Fruit fly (Drosophila melanogaster) whole organism, embryonic: Measurements from ENCODE around the gene TfIIA-S.
A peak's percentile ranks its signal among the peaks of the same experiment; 100 is the strongest.

Experiments
- Ada2b ChIP-seq: fragments of 200-800 bp; sonication (Bioruptor generic); IDR thresholded peaks from 2 replicates; pipeline ENCODE4 v1.3.6; 2022; ENCODE audit warnings: missing biosample characterization, missing genetic modification characterization
- Asciz ChIP-seq: fragments of 200-800 bp; sonication (Bioruptor generic); optimal IDR thresholded peaks from 2 replicates; lab custom pipeline; 2017; ENCODE audit warnings: missing biosample characterization, mild to moderate bottlenecking, missing genetic modification characterization, missing genetic modification reagents
- CG10147 ChIP-seq: fragments of 200-800 bp; sonication (Bioruptor generic); optimal IDR thresholded peaks from 2 replicates; lab custom pipeline; 2019; ENCODE audit warnings: missing biosample characterization, mild to moderate bottlenecking, missing genetic modification characterization, moderate library complexity
- CG10565 ChIP-seq: fragments of 200-800 bp; sonication (Bioruptor generic); optimal IDR thresholded peaks from 3 replicates; lab custom pipeline; 2016; ENCODE audit warnings: missing biosample characterization, mild to moderate bottlenecking, missing genetic modification characterization
- CG10979 ChIP-seq: fragments of 200-800 bp; sonication (Bioruptor generic); optimal IDR thresholded peaks from 2 replicates; lab custom pipeline; 2018; ENCODE audit warnings: missing biosample characterization, mild to moderate bottlenecking, missing genetic modification characterization, moderate library complexity
- CG11398 ChIP-seq: fragments of 200-800 bp; sonication (Bioruptor generic); optimal IDR thresholded peaks from 2 replicates; lab custom pipeline; 2016; ENCODE audit warnings: missing biosample characterization, missing genetic modification characterization
- CG11504 ChIP-seq: fragments of 200-800 bp; sonication (Bioruptor generic); optimal IDR thresholded peaks from 3 replicates; lab custom pipeline; 2019; ENCODE audit warnings: missing biosample characterization, mild to moderate bottlenecking, missing genetic modification characterization, moderate library complexity
- CG12155 ChIP-seq: fragments of 200-800 bp; sonication (Bioruptor generic); optimal IDR thresholded peaks from 3 replicates; lab custom pipeline; 2016; ENCODE audit warnings: missing biosample characterization, missing genetic modification characterization
- CG12236 ChIP-seq: fragments of 200-800 bp; sonication (Bioruptor generic); optimal IDR thresholded peaks from 2 replicates; lab custom pipeline; 2016; ENCODE audit warnings: missing biosample characterization, missing genetic modification characterization
- CG14965 ChIP-seq: fragments of 200-800 bp; sonication (Bioruptor generic); optimal IDR thresholded peaks from 2 replicates; lab custom pipeline; 2016; ENCODE audit warnings: missing biosample characterization, missing genetic modification characterization, borderline replicate concordance
- CG15269 ChIP-seq: fragments of 200-800 bp; sonication (Bioruptor generic); optimal IDR thresholded peaks from 2 replicates; lab custom pipeline; 2018; ENCODE audit warnings: missing biosample characterization, mild to moderate bottlenecking, missing genetic modification characterization, moderate library complexity
- CG1603 ChIP-seq: fragments of 200-800 bp; sonication (Bioruptor generic); optimal IDR thresholded peaks from 2 replicates; lab custom pipeline; 2019; ENCODE audit warnings: missing biosample characterization, mild to moderate bottlenecking, missing genetic modification characterization, moderate library complexity
- CG17186 ChIP-seq: fragments of 200-800 bp; sonication (Bioruptor generic); optimal IDR thresholded peaks from 3 replicates; lab custom pipeline; 2017; ENCODE audit warnings: missing biosample characterization, missing genetic modification reagents, missing genetic modification characterization
- CG18262 ChIP-seq: fragments of 200-800 bp; optimal IDR thresholded peaks from 3 replicates; lab custom pipeline; 2019; ENCODE audit warnings: missing biosample characterization, mild to moderate bottlenecking, missing genetic modification characterization, moderate library complexity
- CG2129 ChIP-seq: fragments of 200-800 bp; sonication (Bioruptor generic); IDR thresholded peaks from 2 replicates; pipeline ENCODE4 v1.3.6; 2022; ENCODE audit warnings: missing biosample characterization, missing genetic modification characterization; ENCODE audit not compliant: partially characterized antibody
- CG2202 ChIP-seq: fragments of 200-800 bp; sonication (Bioruptor generic); optimal IDR thresholded peaks from 2 replicates; lab custom pipeline; 2018; ENCODE audit warnings: missing biosample characterization, mild to moderate bottlenecking, missing genetic modification characterization
- CG2712 ChIP-seq: fragments of 200-800 bp; optimal IDR thresholded peaks from 3 replicates; lab custom pipeline; 2019; ENCODE audit warnings: missing biosample characterization, mild to moderate bottlenecking, missing genetic modification characterization, moderate library complexity
- CG3065 ChIP-seq: fragments of 200-800 bp; sonication (Bioruptor generic); optimal IDR thresholded peaks from 2 replicates; lab custom pipeline; 2016; ENCODE audit warnings: missing biosample characterization, missing genetic modification characterization
- CG31224 ChIP-seq: fragments of 200-800 bp; sonication (Bioruptor generic); IDR thresholded peaks from 2 replicates; pipeline ENCODE4 v1.3.6; 2022; ENCODE audit warnings: missing biosample characterization, missing genetic modification characterization
- CG33213 ChIP-seq: fragments of 200-800 bp; sonication (Bioruptor generic); optimal IDR thresholded peaks from 3 replicates; lab custom pipeline; 2016; ENCODE audit warnings: missing biosample characterization, missing genetic modification characterization
- CG3847 ChIP-seq: fragments of 200-800 bp; sonication (Bioruptor generic); IDR thresholded peaks from 2 replicates; pipeline ENCODE4 v1.3.6; 2022; ENCODE audit warnings: missing biosample characterization, missing genetic modification characterization
- CG6254 ChIP-seq: fragments of 200-800 bp; sonication (Bioruptor generic); optimal IDR thresholded peaks from 3 replicates; lab custom pipeline; 2017; ENCODE audit warnings: mild to moderate bottlenecking, missing biosample characterization, missing genetic modification reagents, missing genetic modification characterization
- CG7928 ChIP-seq: fragments of 200-800 bp; sonication (Bioruptor generic); optimal IDR thresholded peaks from 2 replicates; lab custom pipeline; 2017; ENCODE audit warnings: missing biosample characterization, mild to moderate bottlenecking, missing genetic modification characterization
- CG8089 ChIP-seq: fragments of 200-800 bp; sonication (Bioruptor generic); optimal IDR thresholded peaks from 3 replicates; lab custom pipeline; 2016; ENCODE audit warnings: missing biosample characterization, missing genetic modification characterization
- Dad ChIP-seq: fragments of 200-800 bp; sonication (Bioruptor generic); optimal IDR thresholded peaks from 3 replicates; lab custom pipeline; 2016; ENCODE audit warnings: missing biosample characterization, missing genetic modification characterization
- Dp ChIP-seq: fragments of 200-800 bp; sonication (Bioruptor generic); optimal IDR thresholded peaks from 2 replicates; lab custom pipeline; 2018; ENCODE audit warnings: missing biosample characterization, mild to moderate bottlenecking, missing genetic modification characterization, moderate library complexity
- ERR ChIP-seq: fragments of 200-800 bp; sonication (Bioruptor generic); optimal IDR thresholded peaks from 2 replicates; lab custom pipeline; 2016; ENCODE audit warnings: missing biosample characterization, missing genetic modification characterization
- Fer1 ChIP-seq: fragments of 200-800 bp; sonication (Bioruptor generic); optimal IDR thresholded peaks from 2 replicates; lab custom pipeline; 2017; ENCODE audit warnings: missing biosample characterization, mild to moderate bottlenecking, missing genetic modification characterization
- H2.0 ChIP-seq: fragments of 200-800 bp; sonication (Bioruptor generic); IDR thresholded peaks from 2 replicates; pipeline ENCODE4 v1.3.6; 2022; ENCODE audit warnings: missing biosample characterization, missing genetic modification characterization
- HLH3B ChIP-seq: fragments of 200-800 bp; sonication (Bioruptor generic); IDR thresholded peaks from 2 replicates; pipeline ENCODE4 v1.3.6; 2022; ENCODE audit warnings: missing biosample characterization, missing genetic modification characterization
- Opbp ChIP-seq: fragments of 200-800 bp; sonication (Bioruptor generic); IDR thresholded peaks from 3 replicates; pipeline ENCODE4 v1.3.6; 2022; ENCODE audit warnings: missing biosample characterization, missing genetic modification characterization; ENCODE audit not compliant: partially characterized antibody
- Xbp1 ChIP-seq: fragments of 200-800 bp; sonication (Bioruptor generic); optimal IDR thresholded peaks from 3 replicates; lab custom pipeline; 2016; ENCODE audit warnings: missing biosample characterization, mild to moderate bottlenecking, missing genetic modification characterization
- ase ChIP-seq: fragments of 200-800 bp; sonication (Bioruptor generic); IDR thresholded peaks from 3 replicates; pipeline ENCODE4 v1.3.6; 2022; ENCODE audit warnings: missing biosample characterization, missing genetic modification characterization
- az2 ChIP-seq: fragments of 200-800 bp; sonication (Bioruptor generic); optimal IDR thresholded peaks from 3 replicates; lab custom pipeline; 2016; ENCODE audit warnings: missing biosample characterization, missing genetic modification characterization
- corto ChIP-seq: fragments of 200-800 bp; sonication (Bioruptor generic); optimal IDR thresholded peaks from 2 replicates; lab custom pipeline; 2016; ENCODE audit warnings: missing biosample characterization, mild to moderate bottlenecking, missing genetic modification characterization, moderate library complexity
- crol ChIP-seq: fragments of 200-800 bp; sonication (Bioruptor generic); IDR thresholded peaks from 2 replicates; pipeline ENCODE4 v1.3.6; 2022; ENCODE audit warnings: missing biosample characterization, missing genetic modification characterization
- gfzf ChIP-seq: fragments of 200-800 bp; sonication (Bioruptor generic); optimal IDR thresholded peaks from 2 replicates; lab custom pipeline; 2016; ENCODE audit warnings: missing biosample characterization, mild to moderate bottlenecking, missing genetic modification characterization, moderate library complexity
- ind ChIP-seq: fragments of 200-800 bp; sonication (Bioruptor generic); optimal IDR thresholded peaks from 3 replicates; lab custom pipeline; 2016; ENCODE audit warnings: missing biosample characterization, missing genetic modification characterization
- jing ChIP-seq: fragments of 200-800 bp; sonication (Bioruptor generic); optimal IDR thresholded peaks from 2 replicates; lab custom pipeline; 2018; ENCODE audit warnings: missing biosample characterization, mild to moderate bottlenecking, missing genetic modification characterization
- lmd ChIP-seq: fragments of 200-800 bp; sonication (Bioruptor generic); IDR thresholded peaks from 2 replicates; pipeline ENCODE4 v1.3.6; 2022; ENCODE audit warnings: missing biosample characterization, missing genetic modification characterization
- lov ChIP-seq, 2 experiments: fragments of 200-800 bp in 1 of 2; fragments of >200 bp in 1 of 2; sonication (Bioruptor generic) in 1 of 2; IDR thresholded peaks in 1 of 2; optimal IDR thresholded peaks in 1 of 2; 2 replicates in 1 of 2; 3 replicates in 1 of 2; pipeline versions ENCODE4 v1.3.6 to Lab custom; 2017 to 2022; ENCODE audit warnings: missing biosample characterization in 1 of 2, missing genetic modification characterization in 1 of 2
- nmo ChIP-seq: fragments of 200-800 bp; sonication (Bioruptor generic); optimal IDR thresholded peaks from 2 replicates; lab custom pipeline; 2018; ENCODE audit warnings: missing biosample characterization, mild to moderate bottlenecking, missing genetic modification characterization, moderate library complexity
- nom ChIP-seq: fragments of 200-800 bp; sonication (Bioruptor generic); optimal IDR thresholded peaks from 2 replicates; lab custom pipeline; 2017; ENCODE audit warnings: missing biosample characterization, missing genetic modification characterization, mild to moderate bottlenecking, moderate library complexity, missing genetic modification reagents
- pan ChIP-seq, 4 experiments: fragments of >200 bp in 3 of 4; fragments of 200-800 bp in 1 of 4; sonication (Bioruptor generic) in 1 of 4; optimal IDR thresholded peaks in 3 of 4; IDR thresholded peaks in 1 of 4; 2 replicates each; pipeline versions ENCODE4 v1.3.6 to Lab custom; 2017 to 2022; ENCODE audit warnings: missing biosample characterization in 2 of 4, missing genetic modification characterization in 2 of 4, mixed read lengths in 1 of 4
- prd ChIP-seq, 3 experiments: fragments of >200 bp in 2 of 3; fragments of 200-800 bp in 1 of 3; sonication (Bioruptor generic) in 1 of 3; optimal IDR thresholded peaks in 2 of 3; IDR thresholded peaks in 1 of 3; 2 replicates in 2 of 3; 3 replicates in 1 of 3; pipeline versions ENCODE4 v1.3.6 to Lab custom; 2017 to 2022; ENCODE audit warnings: missing biosample characterization in 1 of 3, missing genetic modification characterization in 1 of 3
- sisA ChIP-seq: fragments of 200-800 bp; sonication (Bioruptor generic); IDR thresholded peaks from 2 replicates; pipeline ENCODE4 v1.3.6; 2022; ENCODE audit warnings: missing biosample characterization, missing genetic modification characterization
- trem ChIP-seq: fragments of 200-800 bp; optimal IDR thresholded peaks from 3 replicates; lab custom pipeline; 2019; ENCODE audit warnings: missing biosample characterization, mild to moderate bottlenecking, missing genetic modification characterization, moderate library complexity
- unc-4 ChIP-seq: fragments of 200-800 bp; sonication (Bioruptor generic); IDR thresholded peaks from 2 replicates; pipeline ENCODE4 v1.3.6; 2022; ENCODE audit warnings: missing biosample characterization, missing genetic modification characterization; ENCODE audit not compliant: partially characterized antibody

TfIIA-S gene

dm6 chr3R:23915967-23916366 lies 25.1 kb upstream of the TfIIA-S start (continued):
- TF ChIP-seq nom (GFP tag; lab: Kevin White, UChicago) (peak; percentile 62), CG3847 (no peak), prd (optimal IDR thresholded peaks at IDR 0.05; lab: Kevin White, UChicago) (no peak), prd (GFP tag; IDR thresholded peaks at IDR 0.05; lab: Robert Waterston, UW) (0 out of 3 replicates have a peak, but pooled peaks have one; percentile 37), CG2712 (tag; lab: Kevin White, UChicago) (peak; percentile 7), CG11504 (tag; lab: Kevin White, UChicago) (peak; percentile 23), CG8089 (no peak), ind (GFP tag; lab: Kevin White, UChicago) (peak; percentile 1), pan (optimal IDR thresholded peaks at IDR 0.05; lab: Kevin White, UChicago) (no peak), pan (GFP tag; optimal IDR thresholded peaks at IDR 0.05 in 1 of 2, IDR thresholded peaks at IDR 0.05 in 1 of 2) (no peak), HLH3B (GFP tag; lab: Robert Waterston, UW) (0 out of 2 replicates have a peak, but pooled peaks have one; percentile 5), az2 (peak; percentile 1), CG18262 (tag; lab: Kevin White, UChicago) (peak; percentile 5), CG17186 (no peak), CG10979 (tag; lab: Kevin White, UChicago) (peak; percentile 21), corto (GFP tag; lab: Kevin White, UChicago) (no peak), sisA (GFP tag; lab: Robert Waterston, UW) (0 out of 2 replicates have a peak, but pooled peaks have one; percentile 23), CG6254 (peak; percentile 2), CG10147 (GFP tag; lab: Kevin White, UChicago) (no peak), CG3065 (GFP tag; lab: Kevin White, UChicago) (no peak), CG1603 (tag; lab: Kevin White, UChicago) (peak; percentile 1), jing (no peak)

DNA sequence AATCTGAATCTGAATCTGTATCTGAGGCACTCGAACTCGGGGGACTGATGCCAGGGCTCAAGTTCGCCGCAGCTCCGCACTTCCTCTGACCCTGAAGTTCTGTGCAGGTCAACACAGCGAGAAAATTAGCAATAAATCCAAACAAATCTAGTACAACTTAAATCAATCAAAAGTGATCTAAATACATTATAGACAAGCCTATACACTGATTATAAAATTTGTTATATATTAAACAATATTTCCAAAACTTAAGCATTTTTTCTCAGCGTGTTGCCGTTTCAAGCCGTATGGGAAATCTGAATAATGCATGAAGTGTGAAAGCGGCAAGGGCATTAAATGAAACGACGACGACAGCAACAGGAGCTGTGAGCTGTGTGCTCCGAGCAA lies 24.2 kb upstream of the TfIIA-S start:
- TF ChIP-seq ERR (GFP tag; lab: Kevin White, UChicago), result no peak
- TF ChIP-seq gfzf (GFP tag; lab: Kevin White, UChicago), result no peak
- TF ChIP-seq Xbp1 (GFP tag; lab: Kevin White, UChicago), result peak; percentile 26
- no peak for TF ChIP-seq CG10565 (GFP tag; lab: Kevin White, UChicago)
- TF ChIP-seq nmo (GFP tag; lab: Kevin White, UChicago), result peak; percentile 11
- TF ChIP-seq CG12236 (GFP tag; lab: Kevin White, UChicago), result no peak
- no peak for TF ChIP-seq Dp (GFP tag; lab: Kevin White, UChicago)
- TF ChIP-seq Fer1, result peak; percentile 57
- TF ChIP-seq Asciz (GFP tag; lab: Kevin White, UChicago), result peak; percentile 21
- TF ChIP-seq CG10147 (GFP tag; lab: Kevin White, UChicago), result no peak
- TF ChIP-seq CG2129 (GFP tag; lab: Robert Waterston, UW), result no peak
- no peak for TF ChIP-seq Dad
- no peak for TF ChIP-seq CG11398
- TF ChIP-seq crol (GFP tag; lab: Robert Waterston, UW), result peak; percentile 34; the same call in 1 of the 2 replicates
- no peak for TF ChIP-seq CG7928 (GFP tag; lab: Kevin White, UChicago)
- TF ChIP-seq CG2202 (tag; lab: Kevin White, UChicago), result no peak
- TF ChIP-seq ase (GFP tag; lab: Robert Waterston, UW), result no peak
- TF ChIP-seq CG12155 (GFP tag; lab: Kevin White, UChicago), result peak; percentile 3
- no peak for TF ChIP-seq CG14965
- TF ChIP-seq CG31224 (GFP tag; lab: Robert Waterston, UW), result peak; percentile 29; the same call in 1 of the 2 replicates
- TF ChIP-seq unc-4 (GFP tag; lab: Robert Waterston, UW), result no peak
- no peak for TF ChIP-seq CG33213 (GFP tag; lab: Kevin White, UChicago)
- TF ChIP-seq Ada2b (GFP tag; lab: Robert Waterston, UW), result peak; percentile 42; the same call in 1 of the 2 replicates
- TF ChIP-seq H2.0, result peak; percentile 51; the same call in 1 of the 2 replicates
- TF ChIP-seq trem (tag; lab: Kevin White, UChicago), result no peak
- TF ChIP-seq lmd (GFP tag; lab: Robert Waterston, UW), result peak; percentile 54
- no peak for TF ChIP-seq lov (optimal IDR thresholded peaks at IDR 0.05; lab: Kevin White, UChicago)
- no peak for TF ChIP-seq lov (GFP tag; IDR thresholded peaks at IDR 0.05; lab: Robert Waterston, UW)
- TF ChIP-seq Opbp (GFP tag; lab: Robert Waterston, UW), result no peak
- peak; percentile 11 for TF ChIP-seq CG15269 (tag; lab: Kevin White, UChicago)
